Worm (Caenorhabditis elegans) whole organism, L2 larva: ENCODE measurements around the gene cnc-11.

ENCODE experiments used
- nhr-237 ChIP-seq: fragments of 150-350 bp; optimal IDR thresholded peaks from 2 replicates; lab custom pipeline; 2014; ENCODE audit warnings: missing biosample characterization, missing genetic modification characterization
- skn-1 ChIP-seq: sonication (generic microtip); optimal IDR thresholded peaks from 2 replicates; lab custom pipeline; 2017; ENCODE audit warnings: missing biosample characterization, missing genetic modification characterization
- unc-39 ChIP-seq: fragments of 150-350 bp; optimal IDR thresholded peaks from 2 replicates; lab custom pipeline; 2014; ENCODE audit warnings: missing biosample characterization, missing genetic modification characterization

DNA sequence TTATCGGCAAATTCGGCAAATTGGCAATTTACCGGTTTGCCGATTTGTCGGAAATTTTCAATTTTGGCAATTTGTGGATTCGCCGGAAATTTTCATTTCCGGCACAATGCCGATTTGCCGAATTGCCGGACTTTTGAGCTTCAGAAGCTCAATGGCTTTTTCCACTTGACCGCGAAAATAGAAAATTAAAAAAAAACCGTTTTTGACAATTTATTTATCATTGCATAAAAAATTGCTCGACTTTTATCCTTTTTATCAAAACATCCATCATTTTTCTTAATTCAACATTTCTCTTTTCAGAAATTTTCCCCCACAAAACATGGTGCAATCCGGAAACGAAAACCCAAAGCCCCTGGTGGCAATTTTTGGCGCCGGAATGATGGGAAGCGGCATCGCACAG, 17.9 kb downstream of the cnc-11 start, which contains the start of gene hacd-1:
- no peak for TF ChIP-seq skn-1 (tag; lab: Kevin White, UChicago)
- no peak for TF ChIP-seq unc-39 (tag; lab: Kevin White, UChicago)
- TF ChIP-seq nhr-237 (tag; lab: Kevin White, UChicago): no peak
